Fruit fly (Drosophila melanogaster) whole organism, embryonic: ENCODE measurements around the gene dpp.

ENCODE experiments used
- CG6683 ChIP-seq: fragments of 200-800 bp; sonication (Bioruptor generic); optimal IDR thresholded peaks from 2 replicates; lab custom pipeline; 2017; ENCODE audit warnings: missing biosample characterization, mild to moderate bottlenecking, missing genetic modification characterization, missing genetic modification reagents
- CG8765 ChIP-seq: fragments of 200-800 bp; sonication (Bioruptor generic); IDR thresholded peaks from 2 replicates; pipeline ENCODE4 v1.3.6; 2022; ENCODE audit warnings: missing biosample characterization, missing genetic modification characterization
- H15 ChIP-seq: fragments of 200-800 bp; sonication (Bioruptor generic); IDR thresholded peaks from 3 replicates; pipeline ENCODE4 v1.3.6; 2022; ENCODE audit warnings: missing biosample characterization, missing genetic modification characterization
- HmgZ ChIP-seq: fragments of 200-800 bp; sonication (Bioruptor generic); optimal IDR thresholded peaks from 2 replicates; lab custom pipeline; 2018; ENCODE audit warnings: missing biosample characterization, mild to moderate bottlenecking, missing genetic modification characterization
- corto ChIP-seq: fragments of 200-800 bp; sonication (Bioruptor generic); optimal IDR thresholded peaks from 2 replicates; lab custom pipeline; 2016; ENCODE audit warnings: missing biosample characterization, mild to moderate bottlenecking, missing genetic modification characterization, moderate library complexity
- dimm ChIP-seq: fragments of 200-800 bp; sonication (Bioruptor generic); IDR thresholded peaks from 2 replicates; pipeline ENCODE4 v1.3.6; 2022; ENCODE audit warnings: missing biosample characterization, missing genetic modification characterization
- psq ChIP-seq: fragments of 200-800 bp; sonication (Bioruptor generic); optimal IDR thresholded peaks from 2 replicates; lab custom pipeline; 2017; ENCODE audit warnings: missing biosample characterization, missing genetic modification characterization
- usp ChIP-seq: fragments of >200 bp; optimal IDR thresholded peaks from 2 replicates; lab custom pipeline; 2017; ENCODE audit warnings: missing biosample characterization, missing genetic modification characterization
- zfh2 ChIP-seq: fragments of 200-800 bp; sonication (Bioruptor generic); optimal IDR thresholded peaks from 2 replicates; lab custom pipeline; 2016; ENCODE audit warnings: missing biosample characterization, missing genetic modification characterization

DNA sequence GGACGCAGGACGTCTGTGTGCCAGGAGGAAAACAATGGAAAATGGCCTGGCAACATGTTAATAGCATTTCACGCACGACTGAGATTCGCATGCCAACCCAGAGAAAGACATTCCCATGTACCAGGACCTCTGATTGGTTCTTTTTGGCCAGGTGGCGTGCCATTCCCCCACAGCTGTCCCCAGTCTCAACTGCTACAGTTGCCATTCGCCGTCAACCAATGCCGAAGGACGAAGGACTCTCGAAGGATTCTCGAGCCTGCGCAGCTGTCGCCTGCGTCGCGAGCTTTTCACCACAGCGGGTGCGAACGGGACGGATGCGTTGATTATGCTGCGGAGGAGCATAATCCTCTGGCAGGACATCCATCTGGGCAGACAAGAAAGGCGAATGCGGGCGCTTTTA lies 28.3 kb upstream of the dpp start, which contains the start of gene VGlut:
- TF ChIP-seq CG6683 (GFP tag; lab: Kevin White, UChicago), result no peak
- TF ChIP-seq HmgZ (tag; lab: Kevin White, UChicago), result no peak
- no peak for TF ChIP-seq corto (GFP tag; lab: Kevin White, UChicago)
- TF ChIP-seq CG8765, result no peak
- no peak for TF ChIP-seq psq (GFP tag; lab: Kevin White, UChicago)
- no peak for TF ChIP-seq zfh2 (GFP tag; lab: Kevin White, UChicago)
- TF ChIP-seq usp, result no peak
- TF ChIP-seq H15 (GFP tag; lab: Robert Waterston, UW), result no peak
- TF ChIP-seq dimm, result no peak
